Worm (Caenorhabditis elegans): ENCODE measurements around the gene Y61A9LA.10.
A peak's percentile ranks its signal among the peaks of the same experiment; 100 is the strongest.

Gene Y61A9LA.10

ce11 chrV:4628517-4628930 lies 12.9 kb upstream of the Y61A9LA.10 start, which contains the start of gene pmt-2 (continued):
- TF ChIP-seq zag-1 (tag; optimal IDR thresholded peaks at IDR 0.05): no peak
- peak; percentile 20 for TF ChIP-seq mep-1 (tag; optimal IDR thresholded peaks at IDR 0.05)
- no peak for TF ChIP-seq hlh-4 (tag; optimal IDR thresholded peaks at IDR 0.05)
- no peak for TF ChIP-seq fkh-8 (tag; optimal IDR thresholded peaks at IDR 0.05)
- TF ChIP-seq vab-15 (tag; optimal IDR thresholded peaks at IDR 0.05): no peak
- TF ChIP-seq lin-35 (GFP tag; optimal IDR thresholded peaks at IDR 0.05): peak in 1 of 2 experiments; percentile 5

ce11 chrV:4626344-4626743 lies 10.7 kb upstream of the Y61A9LA.10 start:
- TF ChIP-seq fkh-10 (GFP tag; optimal IDR thresholded peaks at IDR 0.05): peak; percentile 54
- TF ChIP-seq hpl-2 (GFP tag; optimal IDR thresholded peaks at IDR 0.05): no peak

- TF ChIP-seq C34B4.2 (tag; optimal IDR thresholded peaks at IDR 0.05) (no peak), pax-3 (tag; optimal IDR thresholded peaks at IDR 0.05) (no peak), dpl-1 (GFP tag; optimal IDR thresholded peaks at IDR 0.05) (peak in 1 of 3 experiments; percentile 18), mef-2 (tag; optimal IDR thresholded peaks at IDR 0.05) (no peak), ets-5 (GFP tag; IDR thresholded peaks at IDR 0.05) (no peak), ama-1 (optimal IDR thresholded peaks at IDR 0.05) (no peak), mdl-1 (tag; optimal IDR thresholded peaks at IDR 0.05) (no peak), lin-39 (tag; optimal IDR thresholded peaks at IDR 0.05) (no peak), aha-1 (tag; optimal IDR thresholded peaks at IDR 0.05) (no peak), efl-1 (optimal IDR thresholded peaks at IDR 0.05) (peak in 1 of 2 experiments; percentile 15), efl-1 (GFP tag; optimal IDR thresholded peaks at IDR 0.05 in 1 of 2) (peak in 1 of 2 experiments; percentile 27), unc-30 (tag; optimal IDR thresholded peaks at IDR 0.05) (no peak), hlh-17 (GFP tag; optimal IDR thresholded peaks at IDR 0.05; ENCODE audit: borderline replicate concordance) (no peak), pqm-1 (tag; optimal IDR thresholded peaks at IDR 0.05) (no peak), nhr-84 (tag; optimal IDR thresholded peaks at IDR 0.05) (no peak)
Observed at ce11 chrV:4624717-4625116, 9.1 kb upstream of the Y61A9LA.10 start.

ce11 chrV:4623535-4623934 lies 7.9 kb upstream of the Y61A9LA.10 start:
- no peak for TF ChIP-seq pax-3 (tag; optimal IDR thresholded peaks at IDR 0.05)
- TF ChIP-seq efl-1 (optimal IDR thresholded peaks at IDR 0.05): no peak
- peak; percentile 14 to 24 for TF ChIP-seq efl-1 (GFP tag; optimal IDR thresholded peaks at IDR 0.05 in 1 of 2)
- TF ChIP-seq sup-37 (GFP tag; optimal IDR thresholded peaks at IDR 0.05): no peak
- no peak for TF ChIP-seq ama-1 (optimal IDR thresholded peaks at IDR 0.05)
- TF ChIP-seq nhr-84 (tag; optimal IDR thresholded peaks at IDR 0.05): no peak
- TF ChIP-seq ztf-11 (tag; optimal IDR thresholded peaks at IDR 0.05): no peak

- TF ChIP-seq C16A3.4 (tag; optimal IDR thresholded peaks at IDR 0.05): no peak
- TF ChIP-seq nhr-85 (tag): peak; percentile 5
- TF ChIP-seq lin-13 (GFP tag; optimal IDR thresholded peaks at IDR 0.05): no peak
- TF ChIP-seq rnt-1 (tag; optimal IDR thresholded peaks at IDR 0.05): no peak
Observed at ce11 chrV:4617260-4617659, 1.6 kb upstream of the Y61A9LA.10 start, which contains the start of gene sumv-2. sumv-2 (plus strand) TSS chrV:4617560.

ce11 chrV:4606828-4607227 lies 8.8 kb downstream of the Y61A9LA.10 start, which contains the start of gene txt-6:
txt-6 (minus strand) TSS chrV:4606928.
- TF ChIP-seq irx-1 (tag; optimal IDR thresholded peaks at IDR 0.05): no peak
- TF ChIP-seq nhr-85 (tag): no peak
- no peak for TF ChIP-seq pax-3 (tag; optimal IDR thresholded peaks at IDR 0.05)
- no peak for TF ChIP-seq fkh-10 (GFP tag; optimal IDR thresholded peaks at IDR 0.05)
- TF ChIP-seq C04F5.9 (tag; optimal IDR thresholded peaks at IDR 0.05): no peak
- no peak for TF ChIP-seq egl-27 (tag; optimal IDR thresholded peaks at IDR 0.05)
- TF ChIP-seq ceh-82 (tag; optimal IDR thresholded peaks at IDR 0.05): no peak
- no peak for TF ChIP-seq sup-37 (GFP tag; optimal IDR thresholded peaks at IDR 0.05)
